Worm (Caenorhabditis elegans) whole organism, midembryonic: ENCODE data around the gene srw-56.

Experiments used
- T22C8.4 ChIP-seq: fragments of 200-800 bp; sonication (Bioruptor generic); IDR thresholded peaks from 2 replicates; pipeline ENCODE4 v1.3.6; 2022; ENCODE audit warnings: missing genetic modification characterization, missing compliant biosample characterization
- cog-1 ChIP-seq: sonication (generic microtip); optimal IDR thresholded peaks from 2 replicates; lab custom pipeline; 2016; ENCODE audit warnings: missing genetic modification characterization, missing compliant biosample characterization
- flt-1 ChIP-seq: fragments of 200-800 bp; sonication (Bioruptor generic); IDR thresholded peaks from 2 replicates; pipeline ENCODE4 v1.3.6; 2022; ENCODE audit warnings: missing genetic modification characterization, missing compliant biosample characterization
- klf-2 ChIP-seq: fragments of 200-800 bp; sonication (Bioruptor generic); conservative IDR thresholded peaks from 2 replicates; pipeline ENCODE4 v1.3.6; 2022; ENCODE audit warnings: missing genetic modification reagents, missing genetic modification characterization, missing compliant biosample characterization
- med-1 ChIP-seq: sonication (generic microtip); optimal IDR thresholded peaks from 2 replicates; lab custom pipeline; 2017; ENCODE audit warnings: missing genetic modification characterization, mild to moderate bottlenecking, missing compliant biosample characterization, antibody characterized with exemption, missing genetic modification reagents; ENCODE audit not compliant: insufficient read depth
- ref-1 ChIP-seq: fragments of 200-800 bp; sonication (Bioruptor generic); conservative IDR thresholded peaks from 2 replicates; pipeline ENCODE4 v1.3.6; 2022; ENCODE audit warnings: missing genetic modification reagents, missing genetic modification characterization, missing compliant biosample characterization
- tab-1 ChIP-seq: fragments of 200-800 bp; sonication (Bioruptor generic); IDR thresholded peaks from 2 replicates; pipeline ENCODE4 v1.3.6; 2022; ENCODE audit warnings: missing genetic modification characterization, missing compliant biosample characterization
- ztf-23 ChIP-seq: fragments of 200-800 bp; sonication (Bioruptor generic); IDR thresholded peaks from 2 replicates; pipeline ENCODE4 v1.3.6; 2022; ENCODE audit warnings: missing genetic modification reagents, missing genetic modification characterization, missing compliant biosample characterization
- ztf-29 ChIP-seq: fragments of 200-800 bp; sonication (Bioruptor generic); IDR thresholded peaks from 2 replicates; pipeline ENCODE4 v1.3.6; 2022; ENCODE audit warnings: missing genetic modification reagents, missing genetic modification characterization, missing compliant biosample characterization

- TF ChIP-seq flt-1 (GFP tag; lab: Robert Waterston, UW) (no peak), ztf-29 (GFP tag; lab: Robert Waterston, UW) (no peak), tab-1 (GFP tag; lab: Robert Waterston, UW) (no peak), klf-2 (GFP tag; lab: Robert Waterston, UW) (no peak), ref-1 (GFP tag; lab: Robert Waterston, UW) (no peak), med-1 (no peak), cog-1 (tag; lab: Kevin White, UChicago) (no peak), ztf-23 (GFP tag; lab: Robert Waterston, UW) (no peak), T22C8.4 (GFP tag; lab: Robert Waterston, UW) (no peak)
Measured at ce11 chrV:15924307-15924706, 28.4 kb downstream of the srw-56 start, which contains the start of gene nhr-108.
